Fruit fly (Drosophila melanogaster): Measurements from ENCODE around the gene Pgant8.

Gene Pgant8

dm6 chr3L:15678284-15678683 lies 5.4 kb upstream of the Pgant8 start:
- TF ChIP-seq CG7045 (GFP tag; optimal IDR thresholded peaks at IDR 0.05) (no peak), CG1620 (GFP tag; optimal IDR thresholded peaks at IDR 0.05) (no peak), CG12768 (GFP tag; optimal IDR thresholded peaks at IDR 0.05) (no peak), CG5204 (GFP tag; optimal IDR thresholded peaks at IDR 0.05) (no peak), cic (GFP tag; optimal IDR thresholded peaks at IDR 0.05) (no peak), tj (GFP tag; optimal IDR thresholded peaks at IDR 0.05) (no peak), Hr96 (GFP tag; optimal IDR thresholded peaks at IDR 0.05) (no peak), bab1 (GFP tag; optimal IDR thresholded peaks at IDR 0.05) (no peak), kay (GFP tag; ENCODE audit: borderline replicate concordance) (no peak), Clk (GFP tag; optimal IDR thresholded peaks at IDR 0.05) (no peak), CG11617 (GFP tag; optimal IDR thresholded peaks at IDR 0.05) (no peak), pad (GFP tag; optimal IDR thresholded peaks at IDR 0.05) (no peak), toe (GFP tag; optimal IDR thresholded peaks at IDR 0.05) (no peak), Mnt (GFP tag; optimal IDR thresholded peaks at IDR 0.05) (no peak), ovo (GFP tag; optimal IDR thresholded peaks at IDR 0.05) (no peak), CG33017 (tag; optimal IDR thresholded peaks at IDR 0.05) (no peak), Crg-1 (GFP tag; optimal IDR thresholded peaks at IDR 0.05) (no peak), CG7101 (tag; optimal IDR thresholded peaks at IDR 0.05) (no peak), CG14711 (tag; optimal IDR thresholded peaks at IDR 0.05) (no peak), cnc (optimal IDR thresholded peaks at IDR 0.05) (no peak)

- TF ChIP-seq CG7101 (tag; optimal IDR thresholded peaks at IDR 0.05) (no peak), Crg-1 (GFP tag; optimal IDR thresholded peaks at IDR 0.05) (no peak), Clk (GFP tag; optimal IDR thresholded peaks at IDR 0.05) (no peak), CG33017 (tag; optimal IDR thresholded peaks at IDR 0.05) (no peak), toe (GFP tag; optimal IDR thresholded peaks at IDR 0.05) (no peak), CG11617 (GFP tag; optimal IDR thresholded peaks at IDR 0.05) (no peak), Mnt (GFP tag; optimal IDR thresholded peaks at IDR 0.05) (no peak), CG12768 (GFP tag; optimal IDR thresholded peaks at IDR 0.05) (no peak), bab1 (GFP tag; optimal IDR thresholded peaks at IDR 0.05) (no peak), CG14711 (tag; optimal IDR thresholded peaks at IDR 0.05) (no peak), ovo (GFP tag; optimal IDR thresholded peaks at IDR 0.05) (no peak), cic (GFP tag; optimal IDR thresholded peaks at IDR 0.05) (no peak), tj (GFP tag; optimal IDR thresholded peaks at IDR 0.05) (no peak), kay (GFP tag; ENCODE audit: borderline replicate concordance) (no peak), CG1620 (GFP tag; optimal IDR thresholded peaks at IDR 0.05) (no peak), CG7045 (GFP tag; optimal IDR thresholded peaks at IDR 0.05) (no peak), cnc (optimal IDR thresholded peaks at IDR 0.05) (no peak), CG5204 (GFP tag; optimal IDR thresholded peaks at IDR 0.05) (no peak), Hr96 (GFP tag; optimal IDR thresholded peaks at IDR 0.05) (no peak), pad (GFP tag; optimal IDR thresholded peaks at IDR 0.05) (no peak)
Measured at dm6 chr3L:15679420-15679819, 4.3 kb upstream of the Pgant8 start, which contains the start of gene CG7304. Gene CG7304, plus strand, starts transcription at chr3L:15679720.

- TF ChIP-seq Mnt (GFP tag; optimal IDR thresholded peaks at IDR 0.05): no peak
- no peak for TF ChIP-seq Clk (GFP tag; optimal IDR thresholded peaks at IDR 0.05)
- no peak for TF ChIP-seq cic (GFP tag; optimal IDR thresholded peaks at IDR 0.05)
- TF ChIP-seq CG14711 (tag; optimal IDR thresholded peaks at IDR 0.05): no peak
- no peak for TF ChIP-seq CG11617 (GFP tag; optimal IDR thresholded peaks at IDR 0.05)
- TF ChIP-seq CG5204 (GFP tag; optimal IDR thresholded peaks at IDR 0.05): no peak
- no peak for TF ChIP-seq pad (GFP tag; optimal IDR thresholded peaks at IDR 0.05)
- TF ChIP-seq CG1620 (GFP tag; optimal IDR thresholded peaks at IDR 0.05): no peak
- no peak for TF ChIP-seq CG7045 (GFP tag; optimal IDR thresholded peaks at IDR 0.05)
Measured at dm6 chr3L:15684017-15684416, 345 bp downstream of the Pgant8 start.

DNA sequence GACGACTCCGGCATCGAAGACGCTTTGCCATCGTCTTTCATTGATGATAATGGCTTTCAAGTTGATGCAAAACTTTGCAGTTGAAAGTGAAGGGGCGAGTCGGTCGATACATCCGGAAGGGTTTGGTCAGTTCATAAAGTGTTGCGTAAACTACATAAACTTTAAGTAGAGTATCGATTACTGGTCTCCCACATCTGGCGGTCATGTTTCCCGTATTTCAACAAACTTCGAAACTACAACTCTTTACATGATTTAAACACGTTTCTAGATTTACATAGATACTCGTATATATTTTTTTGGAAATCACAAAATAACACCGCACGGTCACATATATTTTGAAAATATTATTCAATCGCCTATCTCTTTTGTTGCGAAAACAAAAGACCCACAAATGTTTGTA lies 4.1 kb downstream of the Pgant8 start, which contains the start of gene CG34452:
Gene CG34452, minus strand, starts transcription at position 101 of the 400 bp plus-strand sequence.
- TF ChIP-seq bab1 (GFP tag; optimal IDR thresholded peaks at IDR 0.05): no peak
- no peak for TF ChIP-seq Hr96 (GFP tag; optimal IDR thresholded peaks at IDR 0.05)
- no peak for TF ChIP-seq pad (GFP tag; optimal IDR thresholded peaks at IDR 0.05)
- no peak for TF ChIP-seq CG5204 (GFP tag; optimal IDR thresholded peaks at IDR 0.05)
- TF ChIP-seq CG12768 (GFP tag; optimal IDR thresholded peaks at IDR 0.05): no peak
- TF ChIP-seq toe (GFP tag; optimal IDR thresholded peaks at IDR 0.05): no peak
- no peak for TF ChIP-seq Clk (GFP tag; optimal IDR thresholded peaks at IDR 0.05)
- TF ChIP-seq kay (GFP tag; ENCODE audit: borderline replicate concordance): no peak
- no peak for TF ChIP-seq CG14711 (tag; optimal IDR thresholded peaks at IDR 0.05)
- no peak for TF ChIP-seq CG7045 (GFP tag; optimal IDR thresholded peaks at IDR 0.05)
- TF ChIP-seq cnc (optimal IDR thresholded peaks at IDR 0.05): no peak
- no peak for TF ChIP-seq CG1620 (GFP tag; optimal IDR thresholded peaks at IDR 0.05)
- no peak for TF ChIP-seq CG11617 (GFP tag; optimal IDR thresholded peaks at IDR 0.05)
- TF ChIP-seq cic (GFP tag; optimal IDR thresholded peaks at IDR 0.05): no peak
- no peak for TF ChIP-seq Mnt (GFP tag; optimal IDR thresholded peaks at IDR 0.05)

dm6 chr3L:15689518-15689917 lies 5.8 kb downstream of the Pgant8 start:
- TF ChIP-seq toe (GFP tag; optimal IDR thresholded peaks at IDR 0.05) (no peak), CG33017 (tag; optimal IDR thresholded peaks at IDR 0.05) (no peak), pad (GFP tag; optimal IDR thresholded peaks at IDR 0.05) (no peak), ovo (GFP tag; optimal IDR thresholded peaks at IDR 0.05) (no peak), tj (GFP tag; optimal IDR thresholded peaks at IDR 0.05) (no peak), Mnt (GFP tag; optimal IDR thresholded peaks at IDR 0.05) (no peak), CG1620 (GFP tag; optimal IDR thresholded peaks at IDR 0.05) (no peak), CG11617 (GFP tag; optimal IDR thresholded peaks at IDR 0.05) (no peak), cic (GFP tag; optimal IDR thresholded peaks at IDR 0.05) (no peak), Crg-1 (GFP tag; optimal IDR thresholded peaks at IDR 0.05) (no peak), CG14711 (tag; optimal IDR thresholded peaks at IDR 0.05) (no peak), CG5204 (GFP tag; optimal IDR thresholded peaks at IDR 0.05) (no peak), CG12768 (GFP tag; optimal IDR thresholded peaks at IDR 0.05) (no peak), Hr96 (GFP tag; optimal IDR thresholded peaks at IDR 0.05) (no peak), kay (GFP tag; ENCODE audit: borderline replicate concordance) (no peak)
